Fruit fly (Drosophila melanogaster): ENCODE data around the gene CG32269.

CG32269 gene

dm6 chr3L:3246378-3247129, 37.8 kb upstream of the CG32269 start (continued):
- TF ChIP-seq Sp1 (GFP tag; optimal IDR thresholded peaks at IDR 0.05) (peak; percentile 99), dsf (GFP tag; optimal IDR thresholded peaks at IDR 0.05; ENCODE audit: borderline replicate concordance) (no peak), CrebA (GFP tag; optimal IDR thresholded peaks at IDR 0.05; ENCODE audit: borderline replicate concordance) (peak; percentile 99), jim (GFP tag; optimal IDR thresholded peaks at IDR 0.05) (peak; percentile 99)

dm6 chr3L:3245189-3245588, 36.4 kb upstream of the CG32269 start:
- TF ChIP-seq Myc (optimal IDR thresholded peaks at IDR 0.05), result no peak
- TF ChIP-seq foxo (GFP tag; optimal IDR thresholded peaks at IDR 0.05), result peak in 1 of 2 experiments; percentile 73
- no peak for TF ChIP-seq Vsx2 (GFP tag; optimal IDR thresholded peaks at IDR 0.05; ENCODE audit: partially characterized antibody)
- peak; percentile 61 for TF ChIP-seq Hnf4 (GFP tag; optimal IDR thresholded peaks at IDR 0.05)
- no peak for TF ChIP-seq Hr78 (GFP tag; optimal IDR thresholded peaks at IDR 0.05)
- peak; percentile 52 for TF ChIP-seq tai (GFP tag; optimal IDR thresholded peaks at IDR 0.05)
- TF ChIP-seq h (GFP tag; optimal IDR thresholded peaks at IDR 0.05), result peak; percentile 71
- TF ChIP-seq Dif (GFP tag; optimal IDR thresholded peaks at IDR 0.05; ENCODE audit: partially characterized antibody), result no peak
- peak; percentile 88 for TF ChIP-seq fru (GFP tag; optimal IDR thresholded peaks at IDR 0.05)
- no peak for TF ChIP-seq jim (GFP tag; optimal IDR thresholded peaks at IDR 0.05)
- peak; percentile 42 for TF ChIP-seq dmrt93B (GFP tag; optimal IDR thresholded peaks at IDR 0.05)
- TF ChIP-seq dl (GFP tag; optimal IDR thresholded peaks at IDR 0.05; ENCODE audit: insufficient read depth in 1 of 2, partially characterized antibody in 2 of 2), result no peak
- no peak for TF ChIP-seq Dfd (GFP tag; optimal IDR thresholded peaks at IDR 0.05)
- TF ChIP-seq GATAd (GFP tag; optimal IDR thresholded peaks at IDR 0.05), result no peak
- no peak for TF ChIP-seq N (GFP tag; optimal IDR thresholded peaks at IDR 0.05)
- peak; percentile 73 for TF ChIP-seq ey (GFP tag; optimal IDR thresholded peaks at IDR 0.05)
- TF ChIP-seq CG9705 (GFP tag; optimal IDR thresholded peaks at IDR 0.05), result peak; percentile 46
- no peak for TF ChIP-seq Hr83 (GFP tag; optimal IDR thresholded peaks at IDR 0.05; ENCODE audit: poor library complexity, severe bottlenecking)
- peak; percentile 43 for TF ChIP-seq sage (GFP tag; optimal IDR thresholded peaks at IDR 0.05)
- peak; percentile 28 for TF ChIP-seq CG32264 (GFP tag; optimal IDR thresholded peaks at IDR 0.05)
- TF ChIP-seq CrebA (GFP tag; optimal IDR thresholded peaks at IDR 0.05; ENCODE audit: borderline replicate concordance), result peak; percentile 78
- peak; percentile 83 for TF ChIP-seq HLH106 (tag; optimal IDR thresholded peaks at IDR 0.05)
- peak; percentile 67 for TF ChIP-seq psq (GFP tag; optimal IDR thresholded peaks at IDR 0.05)
- TF ChIP-seq brk (GFP tag; optimal IDR thresholded peaks at IDR 0.05), result peak; percentile 72
- TF ChIP-seq pan (optimal IDR thresholded peaks at IDR 0.05), result no peak
- TF ChIP-seq Rel (GFP tag; optimal IDR thresholded peaks at IDR 0.05), result peak; percentile 25
- peak; percentile 17 for TF ChIP-seq Rel (tag; optimal IDR thresholded peaks at IDR 0.05)
- no peak for TF ChIP-seq dsf (GFP tag; optimal IDR thresholded peaks at IDR 0.05; ENCODE audit: borderline replicate concordance)
- TF ChIP-seq woc (GFP tag; optimal IDR thresholded peaks at IDR 0.05), result peak; percentile 38
- no peak for TF ChIP-seq lola (GFP tag; optimal IDR thresholded peaks at IDR 0.05)
- no peak for TF ChIP-seq sv (GFP tag; optimal IDR thresholded peaks at IDR 0.05)
- TF ChIP-seq OdsH (GFP tag; optimal IDR thresholded peaks at IDR 0.05), result peak; percentile 86
- TF ChIP-seq Mio (GFP tag; optimal IDR thresholded peaks at IDR 0.05), result no peak
- no peak for TF ChIP-seq Abd-B (GFP tag; optimal IDR thresholded peaks at IDR 0.05)
- no peak for TF ChIP-seq usp (GFP tag; optimal IDR thresholded peaks at IDR 0.05)
- TF ChIP-seq Sp1 (GFP tag; optimal IDR thresholded peaks at IDR 0.05), result peak; percentile 91
- no peak for TF ChIP-seq Jra (GFP tag; optimal IDR thresholded peaks at IDR 0.05)
- TF ChIP-seq rgr (GFP tag; optimal IDR thresholded peaks at IDR 0.05), result peak; percentile 70
- TF ChIP-seq br (GFP tag; optimal IDR thresholded peaks at IDR 0.05), result peak; percentile 86
